Fruit fly (Drosophila melanogaster) whole organism, prepupa: ENCODE results near the gene CG5968.

Experiments
- CG11762 ChIP-seq: fragments of 200-800 bp; sonication (Bioruptor generic); optimal IDR thresholded peaks from 3 replicates; lab custom pipeline; 2016; ENCODE audit warnings: missing biosample characterization, missing genetic modification characterization; ENCODE audit not compliant: insufficient read depth
- CG6276 ChIP-seq: fragments of 200-800 bp; sonication (Bioruptor generic); optimal IDR thresholded peaks from 2 replicates; lab custom pipeline; 2017; ENCODE audit warnings: missing biosample characterization, mild to moderate bottlenecking, missing genetic modification characterization
- Ets21C ChIP-seq: fragments of 200-800 bp; sonication (Bioruptor generic); optimal IDR thresholded peaks from 3 replicates; lab custom pipeline; 2016; ENCODE audit warnings: missing biosample characterization, missing genetic modification characterization
- eg ChIP-seq: fragments of 200-800 bp; sonication (Bioruptor generic); IDR thresholded peaks from 3 replicates; pipeline ENCODE4 v1.3.6; 2022; ENCODE audit warnings: missing biosample characterization, missing genetic modification characterization
- salr ChIP-seq, 2 experiments: fragments of 200-800 bp; sonication (Bioruptor generic); optimal IDR thresholded peaks; 3 replicates each; lab custom pipeline; 2016 to 2018; ENCODE audit warnings: missing biosample characterization in 2 of 2, missing genetic modification characterization in 2 of 2, mild to moderate bottlenecking in 1 of 2
- ss ChIP-seq, 2 experiments: fragments of 200-800 bp; sonication (Bioruptor generic); optimal IDR thresholded peaks; 2 replicates in 1 of 2; 3 replicates in 1 of 2; lab custom pipeline; 2017 to 2018; ENCODE audit warnings: mild to moderate bottlenecking in 2 of 2, missing biosample characterization in 2 of 2, missing genetic modification characterization in 2 of 2, moderate library complexity in 1 of 2

dm6 chr2L:16542997-16543593 lies 6.7 kb downstream of the CG5968 start:
- peak; percentile 78 for TF ChIP-seq eg (GFP tag; lab: Robert Waterston, UW)
- peak; percentile 62 for TF ChIP-seq Ets21C (GFP tag; lab: Kevin White, UChicago)
- TF ChIP-seq ss (GFP tag; optimal IDR thresholded peaks at IDR 0.05; lab: Kevin White, UChicago) = no peak
- TF ChIP-seq CG11762 = peak; percentile 55
- TF ChIP-seq CG6276 = peak; percentile 18
- TF ChIP-seq salr (GFP tag; optimal IDR thresholded peaks at IDR 0.05; lab: Kevin White, UChicago) = peak in 1 of 2 experiments; percentile 75
